Fruit fly (Drosophila melanogaster): ENCODE measurements around the gene CG12990.

CG12990 gene

DNA sequence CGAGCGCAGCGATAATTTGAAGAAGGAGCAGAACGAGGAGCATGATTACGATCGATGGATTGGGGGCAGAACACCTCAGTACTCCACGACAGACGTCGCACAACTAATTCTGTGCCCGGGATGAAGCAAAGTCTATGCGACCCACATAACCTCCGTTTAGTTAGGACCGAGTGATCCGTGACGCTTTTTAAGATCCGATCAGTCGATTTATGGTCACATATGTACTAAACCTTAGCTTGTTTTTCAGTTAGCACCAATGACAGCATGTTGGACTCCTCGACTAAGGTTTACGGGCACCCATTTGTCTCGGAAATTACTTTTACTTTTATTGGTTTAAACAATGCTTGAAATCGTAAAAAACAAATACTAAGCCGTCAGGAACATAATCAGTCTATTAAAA, at the start of gene CG12990:
TSS of gene CG12990 (minus strand) at position 101 of the 400 bp plus-strand sequence.
- TF ChIP-seq CG12768 (GFP tag; optimal IDR thresholded peaks at IDR 0.05) (no peak), CG7045 (GFP tag; optimal IDR thresholded peaks at IDR 0.05) (no peak), bab1 (GFP tag; optimal IDR thresholded peaks at IDR 0.05) (no peak), pad (GFP tag; optimal IDR thresholded peaks at IDR 0.05) (no peak), Clk (GFP tag; optimal IDR thresholded peaks at IDR 0.05) (no peak), ovo (GFP tag; optimal IDR thresholded peaks at IDR 0.05) (no peak), Crg-1 (GFP tag; optimal IDR thresholded peaks at IDR 0.05) (no peak), CG11617 (GFP tag; optimal IDR thresholded peaks at IDR 0.05) (no peak), cnc (optimal IDR thresholded peaks at IDR 0.05) (no peak), CG5204 (GFP tag; optimal IDR thresholded peaks at IDR 0.05) (no peak), cic (GFP tag; optimal IDR thresholded peaks at IDR 0.05) (no peak), tj (GFP tag; optimal IDR thresholded peaks at IDR 0.05) (no peak), toe (GFP tag; optimal IDR thresholded peaks at IDR 0.05) (no peak), CG1620 (GFP tag; optimal IDR thresholded peaks at IDR 0.05) (no peak)

DNA sequence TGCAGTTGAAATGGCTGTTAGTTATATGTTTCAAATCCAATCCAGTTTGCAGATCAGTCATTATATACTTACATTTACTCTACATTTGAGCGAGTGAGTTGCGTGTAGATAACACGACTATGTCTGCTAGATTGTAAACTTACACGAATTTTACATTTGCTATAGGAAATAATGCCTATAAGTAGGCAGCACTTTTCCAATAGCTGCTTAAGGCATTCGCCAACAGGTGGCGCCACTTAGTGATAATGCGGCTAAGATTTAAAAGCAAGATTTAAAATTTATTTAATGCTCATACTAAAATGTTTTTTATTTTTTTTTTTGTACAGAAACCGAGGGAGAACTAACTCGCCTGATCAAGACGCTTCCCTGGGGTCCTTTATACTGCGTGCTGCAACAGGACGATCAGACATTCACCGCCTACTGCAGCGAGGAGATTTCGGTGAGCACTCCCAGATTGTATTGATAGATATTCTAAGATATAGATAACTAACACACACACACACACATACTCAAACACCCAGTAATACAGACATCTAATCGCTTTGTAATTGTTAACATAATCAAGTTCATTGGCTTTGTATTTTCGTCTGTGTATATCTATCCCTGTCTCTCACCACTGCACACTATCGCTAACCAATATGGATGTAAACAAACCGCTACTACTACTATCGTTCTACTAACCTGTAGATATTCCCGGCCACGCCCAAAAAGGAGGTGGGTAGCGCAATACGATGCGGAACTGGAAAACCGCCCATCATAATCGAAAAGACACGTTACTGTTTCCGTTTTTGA, 48.8 kb upstream of the CG12990 start:
- TF ChIP-seq bab1 (GFP tag; optimal IDR thresholded peaks at IDR 0.05) (peak; percentile 47), CG1620 (GFP tag; optimal IDR thresholded peaks at IDR 0.05) (no peak), kay (GFP tag; ENCODE audit: borderline replicate concordance) (no peak), Crg-1 (GFP tag; optimal IDR thresholded peaks at IDR 0.05) (peak; percentile 14), toe (GFP tag; optimal IDR thresholded peaks at IDR 0.05) (peak; percentile 3), Mnt (GFP tag; optimal IDR thresholded peaks at IDR 0.05) (no peak)

DNA sequence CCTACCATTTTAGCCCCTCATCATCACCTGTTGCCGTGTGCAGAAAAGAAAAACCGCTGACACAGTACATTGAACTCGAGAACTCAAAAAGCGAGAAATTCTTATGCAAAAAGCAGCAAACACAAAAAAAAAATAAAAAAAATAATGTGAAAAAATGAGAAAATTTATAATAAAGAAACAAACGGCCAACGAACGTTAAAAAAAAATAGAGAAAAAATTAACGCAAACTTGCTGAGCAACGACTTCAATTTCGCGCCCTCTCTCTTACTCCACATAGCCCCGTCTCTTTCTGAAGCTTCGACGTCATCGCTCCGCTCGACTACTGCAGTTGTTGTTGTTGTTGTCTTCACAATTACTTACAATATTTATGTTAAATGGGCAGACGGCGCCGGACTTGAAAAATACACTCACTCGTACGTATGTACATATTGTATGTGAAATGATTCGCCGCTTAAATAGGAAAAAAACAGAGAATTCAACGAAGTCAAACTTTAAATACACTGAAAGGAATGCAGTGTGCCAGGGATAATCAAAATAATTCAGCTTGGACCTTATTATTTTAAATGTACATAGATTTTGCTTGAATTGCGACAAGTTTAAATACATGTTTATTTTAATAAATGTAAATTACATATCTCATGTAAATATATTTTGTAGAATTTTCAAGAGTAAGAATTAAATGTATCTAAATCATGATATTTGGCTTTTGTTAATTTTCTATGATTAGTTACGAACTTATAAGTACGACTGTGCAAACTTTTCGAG, 47.4 kb upstream of the CG12990 start:
- TF ChIP-seq tj (GFP tag; optimal IDR thresholded peaks at IDR 0.05): peak; percentile 97
- no peak for TF ChIP-seq Hr96 (GFP tag; optimal IDR thresholded peaks at IDR 0.05)

DNA sequence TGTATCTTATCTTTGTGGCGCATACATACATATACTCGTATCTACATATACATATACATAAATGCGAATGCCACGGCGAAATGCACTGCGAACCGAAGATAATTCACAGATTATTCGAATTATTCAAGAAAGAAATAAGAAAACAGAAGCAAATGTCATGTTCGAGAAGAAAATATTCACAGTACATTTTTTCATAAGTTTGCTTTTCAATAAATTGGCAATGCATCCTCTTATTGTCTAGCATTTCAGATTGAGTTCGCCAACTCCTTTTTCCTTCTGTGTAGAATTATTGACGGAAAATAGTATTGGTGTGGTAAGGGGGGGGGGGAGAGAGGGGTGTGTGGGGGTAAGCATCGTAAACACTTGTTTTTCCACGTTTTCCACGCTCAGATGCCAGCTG, 46.7 kb upstream of the CG12990 start:
- TF ChIP-seq Clk (GFP tag; optimal IDR thresholded peaks at IDR 0.05) (no peak), cnc (optimal IDR thresholded peaks at IDR 0.05) (no peak), Hr96 (GFP tag; optimal IDR thresholded peaks at IDR 0.05) (no peak), CG12768 (GFP tag; optimal IDR thresholded peaks at IDR 0.05) (no peak), CG11617 (GFP tag; optimal IDR thresholded peaks at IDR 0.05) (no peak), Mnt (GFP tag; optimal IDR thresholded peaks at IDR 0.05) (no peak), tj (GFP tag; optimal IDR thresholded peaks at IDR 0.05) (no peak), Crg-1 (GFP tag; optimal IDR thresholded peaks at IDR 0.05) (no peak), toe (GFP tag; optimal IDR thresholded peaks at IDR 0.05) (no peak), bab1 (GFP tag; optimal IDR thresholded peaks at IDR 0.05) (no peak), CG7045 (GFP tag; optimal IDR thresholded peaks at IDR 0.05) (no peak), CG1620 (GFP tag; optimal IDR thresholded peaks at IDR 0.05) (no peak), cic (GFP tag; optimal IDR thresholded peaks at IDR 0.05) (no peak), ovo (GFP tag; optimal IDR thresholded peaks at IDR 0.05) (no peak), CG33017 (tag; optimal IDR thresholded peaks at IDR 0.05) (no peak)

DNA sequence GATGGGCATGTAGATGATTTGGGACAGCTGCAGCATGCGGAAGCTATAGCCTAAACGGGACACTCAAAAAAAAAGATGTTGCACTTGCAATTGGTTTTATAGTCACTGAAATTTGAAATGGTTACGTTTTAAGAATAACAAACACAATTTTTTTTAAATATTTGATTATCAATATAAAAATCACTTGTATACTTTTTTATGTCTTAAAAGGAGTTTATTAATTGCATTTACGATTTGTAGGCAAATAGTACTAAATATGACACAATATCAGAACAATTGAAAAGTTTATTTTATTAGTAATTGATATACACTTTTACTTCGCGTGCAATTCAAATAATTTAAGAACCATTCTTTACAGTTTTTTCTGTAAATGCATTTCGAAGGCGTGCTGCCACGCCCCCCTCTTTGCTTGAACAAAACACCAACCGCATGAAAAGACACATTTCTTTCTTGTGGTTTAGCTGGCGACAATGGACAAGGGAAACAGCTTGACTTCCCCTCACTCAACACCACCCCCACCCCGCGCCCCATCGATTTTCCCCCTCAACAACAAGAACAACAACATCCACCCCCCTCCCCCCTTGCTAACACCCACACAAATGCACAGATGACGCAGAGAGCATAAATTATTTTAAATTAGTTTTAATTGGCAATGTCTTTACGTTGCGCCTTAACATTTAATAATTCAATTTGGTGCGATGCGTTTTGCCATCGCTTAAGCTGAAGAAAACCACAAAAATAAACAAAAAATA, 45.3 kb upstream of the CG12990 start:
- TF ChIP-seq CG11617 (GFP tag; optimal IDR thresholded peaks at IDR 0.05) (no peak), Hr96 (GFP tag; optimal IDR thresholded peaks at IDR 0.05) (no peak), CG7045 (GFP tag; optimal IDR thresholded peaks at IDR 0.05) (no peak), Crg-1 (GFP tag; optimal IDR thresholded peaks at IDR 0.05) (no peak), CG14711 (tag; optimal IDR thresholded peaks at IDR 0.05) (no peak)

DNA sequence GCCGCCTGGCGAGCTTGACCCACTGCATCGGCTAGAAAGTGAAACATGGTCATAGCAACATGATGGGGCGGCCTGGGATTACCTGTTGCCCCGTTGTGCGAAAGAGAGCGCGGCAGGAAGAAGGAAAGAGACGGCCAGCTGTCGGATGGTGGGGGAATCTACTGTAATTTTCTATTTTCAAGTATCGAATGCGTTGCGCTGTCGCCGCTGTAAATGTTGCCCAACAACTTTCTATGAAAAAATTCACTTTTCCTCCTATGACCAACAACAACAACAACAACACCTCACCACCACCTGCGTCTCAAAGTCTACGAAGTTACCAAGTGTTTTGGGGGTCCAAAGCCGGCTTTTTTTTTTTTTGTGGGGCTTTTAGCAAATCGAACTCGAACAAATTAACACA, 43.3 kb upstream of the CG12990 start:
- no peak for TF ChIP-seq cic (GFP tag; optimal IDR thresholded peaks at IDR 0.05)
- TF ChIP-seq CG5204 (GFP tag; optimal IDR thresholded peaks at IDR 0.05): no peak
- TF ChIP-seq kay (GFP tag; ENCODE audit: borderline replicate concordance): no peak
- no peak for TF ChIP-seq CG14711 (tag; optimal IDR thresholded peaks at IDR 0.05)
- TF ChIP-seq ovo (GFP tag; optimal IDR thresholded peaks at IDR 0.05): no peak
- no peak for TF ChIP-seq CG1620 (GFP tag; optimal IDR thresholded peaks at IDR 0.05)
- no peak for TF ChIP-seq bab1 (GFP tag; optimal IDR thresholded peaks at IDR 0.05)
- no peak for TF ChIP-seq Hr96 (GFP tag; optimal IDR thresholded peaks at IDR 0.05)
- TF ChIP-seq CG33017 (tag; optimal IDR thresholded peaks at IDR 0.05): no peak
- TF ChIP-seq CG11617 (GFP tag; optimal IDR thresholded peaks at IDR 0.05): no peak
- no peak for TF ChIP-seq cnc (optimal IDR thresholded peaks at IDR 0.05)
- TF ChIP-seq Crg-1 (GFP tag; optimal IDR thresholded peaks at IDR 0.05): no peak
- TF ChIP-seq toe (GFP tag; optimal IDR thresholded peaks at IDR 0.05): no peak
- TF ChIP-seq Mnt (GFP tag; optimal IDR thresholded peaks at IDR 0.05): no peak
- TF ChIP-seq tj (GFP tag; optimal IDR thresholded peaks at IDR 0.05): no peak
- no peak for TF ChIP-seq Clk (GFP tag; optimal IDR thresholded peaks at IDR 0.05)
- TF ChIP-seq CG7045 (GFP tag; optimal IDR thresholded peaks at IDR 0.05): no peak
- no peak for TF ChIP-seq CG7101 (tag; optimal IDR thresholded peaks at IDR 0.05)
- no peak for TF ChIP-seq pad (GFP tag; optimal IDR thresholded peaks at IDR 0.05)
- no peak for TF ChIP-seq CG12768 (GFP tag; optimal IDR thresholded peaks at IDR 0.05)

All from whole organism, adult.